Fruit fly (Drosophila melanogaster): ENCODE measurements around the gene Jhbp2.
A peak's percentile ranks its signal among the peaks of the same experiment; 100 is the strongest.

Jhbp2 gene

dm6 chr3R:4960898-4961819 lies at the start of gene Jhbp2:
TSS of gene Jhbp2 (minus strand) at chr3R:4961351.
- no peak for TF ChIP-seq CG8478 (optimal IDR thresholded peaks at IDR 0.05)
- no peak for TF ChIP-seq pan (optimal IDR thresholded peaks at IDR 0.05)
- TF ChIP-seq usp (GFP tag; optimal IDR thresholded peaks at IDR 0.05), result no peak
- no peak for TF ChIP-seq Dll (optimal IDR thresholded peaks at IDR 0.05)
- TF ChIP-seq psq (optimal IDR thresholded peaks at IDR 0.05), result no peak
- no peak for TF ChIP-seq EcR (GFP tag; optimal IDR thresholded peaks at IDR 0.05)

- TF ChIP-seq psq (optimal IDR thresholded peaks at IDR 0.05) (no peak), CG8478 (optimal IDR thresholded peaks at IDR 0.05) (no peak), Dll (optimal IDR thresholded peaks at IDR 0.05) (no peak), EcR (GFP tag; optimal IDR thresholded peaks at IDR 0.05) (no peak), pan (optimal IDR thresholded peaks at IDR 0.05) (no peak), usp (GFP tag; optimal IDR thresholded peaks at IDR 0.05) (no peak)
Measured at dm6 chr3R:5010153-5010552, 49.0 kb upstream of the Jhbp2 start.

- TF ChIP-seq Dll (optimal IDR thresholded peaks at IDR 0.05) (no peak), EcR (GFP tag; optimal IDR thresholded peaks at IDR 0.05) (no peak)
Measured at dm6 chr3R:5000663-5001062, 39.5 kb upstream of the Jhbp2 start.

dm6 chr3R:4998739-4999138 lies 37.6 kb upstream of the Jhbp2 start:
- TF ChIP-seq pan (optimal IDR thresholded peaks at IDR 0.05), result no peak
- no peak for TF ChIP-seq psq (optimal IDR thresholded peaks at IDR 0.05)
- no peak for TF ChIP-seq CG8478 (optimal IDR thresholded peaks at IDR 0.05)

- TF ChIP-seq psq (optimal IDR thresholded peaks at IDR 0.05) (no peak), Dll (optimal IDR thresholded peaks at IDR 0.05) (peak; percentile 65)
Measured at dm6 chr3R:4997399-4998203, 36.5 kb upstream of the Jhbp2 start.

- TF ChIP-seq EcR (GFP tag; optimal IDR thresholded peaks at IDR 0.05) (peak; percentile 78 to 81), Dll (optimal IDR thresholded peaks at IDR 0.05) (no peak)
Measured at dm6 chr3R:4996529-4996975, 35.4 kb upstream of the Jhbp2 start.

dm6 chr3R:4995549-4996277 lies 34.6 kb upstream of the Jhbp2 start:
- TF ChIP-seq CG8478 (optimal IDR thresholded peaks at IDR 0.05) (no peak), pan (optimal IDR thresholded peaks at IDR 0.05) (no peak), EcR (GFP tag; optimal IDR thresholded peaks at IDR 0.05) (peak in 1 of 2 experiments; percentile 74)

dm6 chr3R:4994659-4995058 lies 33.5 kb upstream of the Jhbp2 start:
- TF ChIP-seq psq (optimal IDR thresholded peaks at IDR 0.05), result no peak
- TF ChIP-seq CG8478 (optimal IDR thresholded peaks at IDR 0.05), result no peak

- TF ChIP-seq pan (optimal IDR thresholded peaks at IDR 0.05) (no peak), CG8478 (optimal IDR thresholded peaks at IDR 0.05) (no peak), Dll (optimal IDR thresholded peaks at IDR 0.05) (no peak), EcR (GFP tag; optimal IDR thresholded peaks at IDR 0.05) (no peak), usp (GFP tag; optimal IDR thresholded peaks at IDR 0.05) (no peak), psq (optimal IDR thresholded peaks at IDR 0.05) (no peak)
Measured at dm6 chr3R:4993385-4993784, 32.2 kb upstream of the Jhbp2 start.

dm6 chr3R:4992227-4992737 lies 31.1 kb upstream of the Jhbp2 start:
- TF ChIP-seq psq (optimal IDR thresholded peaks at IDR 0.05) (no peak), usp (GFP tag; optimal IDR thresholded peaks at IDR 0.05) (no peak), EcR (GFP tag; optimal IDR thresholded peaks at IDR 0.05) (no peak), pan (optimal IDR thresholded peaks at IDR 0.05) (no peak), CG8478 (optimal IDR thresholded peaks at IDR 0.05) (no peak), Dll (optimal IDR thresholded peaks at IDR 0.05) (no peak)

dm6 chr3R:4989150-4990017 lies 28.2 kb upstream of the Jhbp2 start:
- no peak for TF ChIP-seq psq (optimal IDR thresholded peaks at IDR 0.05)
- no peak for TF ChIP-seq CG8478 (optimal IDR thresholded peaks at IDR 0.05)
- no peak for TF ChIP-seq Dll (optimal IDR thresholded peaks at IDR 0.05)
- no peak for TF ChIP-seq pan (optimal IDR thresholded peaks at IDR 0.05)
- TF ChIP-seq usp (GFP tag; optimal IDR thresholded peaks at IDR 0.05), result no peak
- TF ChIP-seq EcR (GFP tag; optimal IDR thresholded peaks at IDR 0.05), result no peak

Measured in whole organism.